Fruit fly (Drosophila melanogaster): Measurements from ENCODE around the gene Lip1.

Gene Lip1

dm6 chr2L:10701499-10702062, at the start of gene Lip1:
TSS of gene Lip1 (minus strand) at chr2L:10701544.
- peak; percentile 53 for TF ChIP-seq sens (GFP tag)
- 0 out of 2 replicates have a peak, but pooled peaks have one; percentile 18 for TF ChIP-seq vvl (GFP tag; IDR thresholded peaks at IDR 0.05)
- TF ChIP-seq grn (GFP tag; optimal IDR thresholded peaks at IDR 0.05), result peak; percentile 6
- TF ChIP-seq caup (GFP tag; optimal IDR thresholded peaks at IDR 0.05; ENCODE audit: severe bottlenecking), result peak; percentile 2
- no peak for TF ChIP-seq HHEX (GFP tag; optimal IDR thresholded peaks at IDR 0.05)
- no peak for TF ChIP-seq CG30403 (GFP tag; optimal IDR thresholded peaks at IDR 0.05)
- TF ChIP-seq mirr (GFP tag; optimal IDR thresholded peaks at IDR 0.05), result peak; percentile 69
- no peak for TF ChIP-seq croc (GFP tag; conservative IDR thresholded peaks at IDR 0.05)
- TF ChIP-seq Lim3 (GFP tag; IDR thresholded peaks at IDR 0.05), result peak; percentile 73; the same call in 1 of the 2 replicates
- TF ChIP-seq exex (tag; optimal IDR thresholded peaks at IDR 0.05), result peak; percentile 45
- TF ChIP-seq dmrt99B (tag; optimal IDR thresholded peaks at IDR 0.05), result no peak
- no peak for TF ChIP-seq ro (GFP tag; IDR thresholded peaks at IDR 0.05)
- TF ChIP-seq CG5180 (GFP tag; optimal IDR thresholded peaks at IDR 0.05), result peak; percentile 9
- peak; percentile 55 for TF ChIP-seq grau (tag; optimal IDR thresholded peaks at IDR 0.05)

DNA sequence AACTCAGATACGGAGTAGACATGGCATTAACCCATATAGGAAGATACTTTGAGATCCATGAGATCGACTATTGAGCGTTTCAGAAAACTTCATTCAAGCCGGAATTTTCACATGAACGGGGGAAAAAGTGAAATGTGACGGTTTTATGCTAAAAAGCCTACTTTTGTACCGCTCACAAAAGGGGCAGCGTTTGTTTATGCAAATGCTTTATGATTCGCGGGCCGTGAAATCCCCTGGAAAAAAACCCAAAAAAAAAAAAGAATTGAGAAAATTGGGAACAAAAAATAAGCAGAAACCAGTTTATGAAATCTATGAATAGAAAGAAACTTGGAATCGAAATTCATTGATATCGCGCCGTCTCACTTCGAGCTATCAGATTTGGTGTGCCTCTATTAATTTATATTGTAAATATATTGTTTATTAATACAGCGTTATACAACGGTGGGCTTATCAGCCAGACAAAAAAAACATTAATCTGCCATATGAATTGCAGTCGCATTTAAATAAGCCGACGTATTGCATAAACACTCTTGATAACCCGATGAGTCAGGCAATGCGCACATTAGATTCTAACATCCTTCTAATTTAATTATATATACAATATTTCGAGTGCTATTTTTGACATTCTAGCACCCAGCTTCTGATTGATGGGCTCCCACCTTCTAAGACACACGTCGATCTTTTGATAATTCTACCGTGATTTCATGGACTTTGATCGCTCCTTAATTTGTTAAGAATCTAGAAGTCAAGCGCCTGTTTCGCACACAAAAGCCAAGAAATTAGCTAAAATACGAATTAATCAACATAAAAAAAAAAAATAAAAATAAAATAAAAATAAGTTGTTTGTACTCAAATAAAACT, 48.5 kb upstream of the Lip1 start:
- TF ChIP-seq Blimp-1 (GFP tag; optimal IDR thresholded peaks at IDR 0.05) (peak; percentile 69), oc (tag; optimal IDR thresholded peaks at IDR 0.05) (peak; percentile 74), vvl (GFP tag; IDR thresholded peaks at IDR 0.05) (peak; percentile 35; the same call in 1 of the 2 replicates), sqz (GFP tag; optimal IDR thresholded peaks at IDR 0.05) (peak; percentile 66), Pdp1 (GFP tag; optimal IDR thresholded peaks at IDR 0.05) (peak in 1 of 2 experiments; percentile 77), maf-S (GFP tag; optimal IDR thresholded peaks at IDR 0.05) (no peak), abd-A (tag; optimal IDR thresholded peaks at IDR 0.05) (peak; percentile 2), Med (GFP tag) (peak; percentile 30), bowl (GFP tag; IDR thresholded peaks at IDR 0.05) (no peak)

DNA sequence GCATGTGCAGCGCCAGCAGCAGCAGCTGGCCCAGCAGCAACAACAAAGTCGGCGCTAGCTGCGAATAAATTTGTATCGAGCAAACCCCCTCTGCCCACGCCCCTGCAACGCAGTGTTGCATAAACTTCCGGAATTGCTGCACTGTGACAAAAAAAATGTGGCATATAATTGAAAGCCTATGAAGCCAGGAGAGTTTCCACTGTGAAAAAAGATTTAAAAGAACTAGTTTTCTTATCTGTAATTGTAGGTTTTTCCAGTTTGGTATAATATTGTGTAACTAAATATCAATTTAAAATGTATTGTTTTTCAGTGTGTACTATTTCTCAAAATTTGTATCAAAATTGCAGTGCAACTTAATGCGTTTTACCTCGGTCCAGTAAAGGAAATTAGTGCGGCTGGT, 46.9 kb upstream of the Lip1 start:
- TF ChIP-seq fu2 (GFP tag; optimal IDR thresholded peaks at IDR 0.05) (no peak), phol (tag; optimal IDR thresholded peaks at IDR 0.05) (peak; percentile 12), CG16863 (GFP tag; optimal IDR thresholded peaks at IDR 0.05) (no peak), fd3F (GFP tag; optimal IDR thresholded peaks at IDR 0.05) (no peak), HLH4C (GFP tag; IDR thresholded peaks at IDR 0.05; ENCODE audit: partially characterized antibody) (no peak), D19B (GFP tag; optimal IDR thresholded peaks at IDR 0.05) (no peak), row (GFP tag; IDR thresholded peaks at IDR 0.05) (0 out of 3 replicates have a peak, but pooled peaks have one; percentile 14), Doc3 (GFP tag; IDR thresholded peaks at IDR 0.05; ENCODE audit: partially characterized antibody) (no peak), sens (GFP tag) (peak; percentile 75), insv (GFP tag; optimal IDR thresholded peaks at IDR 0.05) (no peak), CG18599 (GFP tag; optimal IDR thresholded peaks at IDR 0.05) (no peak), Bdp1 (GFP tag; optimal IDR thresholded peaks at IDR 0.05) (no peak), br (optimal IDR thresholded peaks at IDR 0.05) (no peak), CG10565 (GFP tag; optimal IDR thresholded peaks at IDR 0.05) (no peak), pb (GFP tag; optimal IDR thresholded peaks at IDR 0.05) (no peak), CG30403 (GFP tag; optimal IDR thresholded peaks at IDR 0.05) (peak; percentile 11), CG7357 (GFP tag; IDR thresholded peaks at IDR 0.05) (no peak), Ssrp (tag; optimal IDR thresholded peaks at IDR 0.05) (no peak), jumu (GFP tag; optimal IDR thresholded peaks at IDR 0.05) (no peak), toy (GFP tag; IDR thresholded peaks at IDR 0.05) (no peak), HLHmδ (GFP tag; optimal IDR thresholded peaks at IDR 0.05) (no peak), Dbx (GFP tag; IDR thresholded peaks at IDR 0.05) (no peak), crp (GFP tag; optimal IDR thresholded peaks at IDR 0.05) (no peak), az2 (GFP tag; optimal IDR thresholded peaks at IDR 0.05) (peak; percentile 5), CG13287 (GFP tag; IDR thresholded peaks at IDR 0.05; ENCODE audit: partially characterized antibody) (no peak), CG17361 (GFP tag; IDR thresholded peaks at IDR 0.05) (no peak)
